Worm (Caenorhabditis elegans) whole organism, late embryonic: ENCODE measurements around the gene F54H12.4.

Experiments used
- F13H6.1 ChIP-seq: sonication (generic microtip); optimal IDR thresholded peaks from 2 replicates; lab custom pipeline; 2016; ENCODE audit warnings: missing genetic modification characterization, missing compliant biosample characterization
- K09A11.1 ChIP-seq: sonication (generic microtip); optimal IDR thresholded peaks from 2 replicates; lab custom pipeline; 2017; ENCODE audit warnings: antibody characterized with exemption, mild to moderate bottlenecking, missing genetic modification characterization, missing compliant biosample characterization; ENCODE audit not compliant: insufficient read depth
- ama-1 ChIP-seq: fragments of 150-350 bp; optimal IDR thresholded peaks from 2 replicates; lab custom pipeline; 2014
- fkh-10 ChIP-seq: fragments of 150-350 bp; optimal IDR thresholded peaks from 2 replicates; lab custom pipeline; 2014; ENCODE audit warnings: missing biosample characterization, missing genetic modification reagents, missing genetic modification characterization
- lin-11 ChIP-seq: fragments of 200-800 bp; sonication (Bioruptor generic); optimal IDR thresholded peaks from 2 replicates; lab custom pipeline; 2018; ENCODE audit warnings: mild to moderate bottlenecking, missing genetic modification characterization, missing compliant biosample characterization
- madf-2 ChIP-seq: sonication (generic microtip); optimal IDR thresholded peaks from 2 replicates; lab custom pipeline; 2017; ENCODE audit warnings: missing genetic modification characterization, missing compliant biosample characterization
- npax-4 ChIP-seq: sonication (generic microtip); optimal IDR thresholded peaks from 2 replicates; lab custom pipeline; 2016; ENCODE audit warnings: missing genetic modification characterization, missing compliant biosample characterization
- odd-2 ChIP-seq: sonication (generic microtip); optimal IDR thresholded peaks from 2 replicates; lab custom pipeline; 2017; ENCODE audit warnings: antibody characterized with exemption, mild to moderate bottlenecking, missing genetic modification characterization, missing compliant biosample characterization
- pax-1 ChIP-seq: fragments of 150-350 bp; optimal IDR thresholded peaks from 2 replicates; lab custom pipeline; 2014; ENCODE audit warnings: missing biosample characterization, missing genetic modification characterization
- pqm-1 ChIP-seq: sonication (generic microtip); optimal IDR thresholded peaks from 2 replicates; lab custom pipeline; 2016; ENCODE audit warnings: missing genetic modification characterization, missing compliant biosample characterization
- ref-2 ChIP-seq: sonication (generic microtip); optimal IDR thresholded peaks from 2 replicates; lab custom pipeline; 2016; ENCODE audit warnings: missing genetic modification characterization, missing compliant biosample characterization
- sox-2 ChIP-seq: fragments of 200-800 bp; sonication (Bioruptor generic); IDR thresholded peaks from 2 replicates; pipeline ENCODE4 v1.3.6; 2022; ENCODE audit warnings: missing genetic modification reagents, missing genetic modification characterization, missing compliant biosample characterization
- unc-55 ChIP-seq: sonication (generic microtip); optimal IDR thresholded peaks from 2 replicates; lab custom pipeline; 2017; ENCODE audit warnings: missing biosample characterization, missing genetic modification reagents, missing genetic modification characterization
- unc-86 ChIP-seq: sonication (generic microtip); optimal IDR thresholded peaks from 2 replicates; lab custom pipeline; 2016; ENCODE audit warnings: missing genetic modification characterization, missing compliant biosample characterization

DNA sequence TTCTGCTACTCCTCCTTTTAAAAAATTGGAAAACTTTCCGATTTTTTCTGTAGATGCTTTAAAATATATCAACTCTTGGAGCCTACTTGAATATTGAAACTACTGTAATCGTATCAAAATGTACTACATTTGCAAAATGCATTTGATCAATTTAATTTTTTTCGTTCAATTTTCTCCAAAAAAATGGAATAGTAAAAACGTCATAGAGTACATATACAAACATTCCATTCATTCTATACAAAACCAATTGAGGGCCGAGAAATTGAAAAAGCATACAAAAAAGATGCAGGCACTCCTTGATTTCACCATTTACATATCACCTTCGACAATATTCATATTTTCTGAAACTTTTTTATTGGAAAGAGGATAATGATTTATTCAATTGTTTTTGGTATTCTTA lies 41.5 kb upstream of the F54H12.4 start, which contains the start of gene C06G4.6:
- TF ChIP-seq pqm-1 (no peak), pax-1 (tag; lab: Kevin White, UChicago) (no peak), ama-1 (lab: Kevin White, UChicago) (no peak), odd-2 (tag; lab: Kevin White, UChicago) (no peak), lin-11 (tag; lab: Kevin White, UChicago) (no peak), unc-86 (tag; lab: Kevin White, UChicago) (no peak), unc-55 (no peak), ref-2 (tag; lab: Kevin White, UChicago) (no peak), npax-4 (tag; lab: Kevin White, UChicago) (no peak), F13H6.1 (tag; lab: Kevin White, UChicago) (no peak), madf-2 (no peak), K09A11.1 (tag; lab: Kevin White, UChicago) (no peak), fkh-10 (no peak), sox-2 (GFP tag; lab: Robert Waterston, UW) (no peak)
